Worm (Caenorhabditis elegans) whole organism, late embryonic: ENCODE data around the gene prx-14.

ENCODE experiments used
- C08G9.2 ChIP-seq: sonication (generic microtip); optimal IDR thresholded peaks from 2 replicates; lab custom pipeline; 2016; ENCODE audit warnings: mild to moderate bottlenecking, missing genetic modification characterization, moderate library complexity, missing compliant biosample characterization
- C38D4.7 ChIP-seq: fragments of 200-800 bp; sonication (Bioruptor generic); optimal IDR thresholded peaks from 2 replicates; lab custom pipeline; 2018; ENCODE audit warnings: mild to moderate bottlenecking, missing genetic modification characterization, moderate library complexity, missing compliant biosample characterization
- F13H6.1 ChIP-seq: sonication (generic microtip); optimal IDR thresholded peaks from 2 replicates; lab custom pipeline; 2016; ENCODE audit warnings: missing genetic modification characterization, missing compliant biosample characterization
- T23F11.4 ChIP-seq: fragments of 200-800 bp; sonication (Bioruptor generic); optimal IDR thresholded peaks from 2 replicates; lab custom pipeline; 2018; ENCODE audit warnings: mild to moderate bottlenecking, missing genetic modification characterization, missing compliant biosample characterization
- ceh-14 ChIP-seq: sonication (generic microtip); optimal IDR thresholded peaks from 2 replicates; lab custom pipeline; 2016; ENCODE audit warnings: missing genotype, missing genetic modification characterization, missing compliant biosample characterization
- ceh-2 ChIP-seq: sonication (generic microtip); optimal IDR thresholded peaks from 2 replicates; lab custom pipeline; 2016; ENCODE audit warnings: missing genotype, missing genetic modification characterization, missing compliant biosample characterization
- ceh-22 ChIP-seq: sonication (generic microtip); optimal IDR thresholded peaks from 2 replicates; lab custom pipeline; 2017; ENCODE audit warnings: missing biosample characterization, missing genetic modification characterization
- ceh-31 ChIP-seq: sonication (generic microtip); optimal IDR thresholded peaks from 2 replicates; lab custom pipeline; 2016; ENCODE audit warnings: missing genetic modification characterization, missing compliant biosample characterization
- ceh-34 ChIP-seq: sonication (generic microtip); optimal IDR thresholded peaks from 2 replicates; lab custom pipeline; 2016; ENCODE audit warnings: mild to moderate bottlenecking, missing genetic modification characterization, missing compliant biosample characterization
- ceh-48 ChIP-seq: sonication (generic microtip); optimal IDR thresholded peaks from 2 replicates; lab custom pipeline; 2016; ENCODE audit warnings: missing genetic modification characterization, inconsistent platforms, missing compliant biosample characterization
- ceh-9 ChIP-seq: sonication (generic microtip); optimal IDR thresholded peaks from 2 replicates; lab custom pipeline; 2016; ENCODE audit warnings: mild to moderate bottlenecking, missing genetic modification characterization, inconsistent platforms, missing compliant biosample characterization
- che-1 ChIP-seq: sonication (generic microtip); optimal IDR thresholded peaks from 2 replicates; lab custom pipeline; 2016; ENCODE audit warnings: mild to moderate bottlenecking, missing genetic modification characterization, missing compliant biosample characterization
- dmd-4 ChIP-seq: sonication (generic microtip); optimal IDR thresholded peaks from 2 replicates; lab custom pipeline; 2016; ENCODE audit warnings: borderline replicate concordance, missing genetic modification characterization, missing compliant biosample characterization
- elt-4 ChIP-seq: sonication (generic microtip); optimal IDR thresholded peaks from 2 replicates; lab custom pipeline; 2016; ENCODE audit warnings: missing genetic modification characterization, missing compliant biosample characterization
- ets-4 ChIP-seq: sonication (generic microtip); optimal IDR thresholded peaks from 2 replicates; lab custom pipeline; 2016; ENCODE audit warnings: missing genetic modification characterization, missing compliant biosample characterization
- eyg-1 ChIP-seq: sonication (generic microtip); optimal IDR thresholded peaks from 2 replicates; lab custom pipeline; 2016; ENCODE audit warnings: missing genotype, missing genetic modification characterization, missing compliant biosample characterization
- fax-1 ChIP-seq: sonication (generic microtip); optimal IDR thresholded peaks from 2 replicates; lab custom pipeline; 2016; ENCODE audit warnings: missing genotype, missing genetic modification characterization, missing compliant biosample characterization
- fkh-10 ChIP-seq: fragments of 150-350 bp; optimal IDR thresholded peaks from 2 replicates; lab custom pipeline; 2014; ENCODE audit warnings: missing biosample characterization, missing genetic modification reagents, missing genetic modification characterization
- hlh-13 ChIP-seq: fragments of 200-800 bp; sonication (Bioruptor generic); optimal IDR thresholded peaks from 2 replicates; lab custom pipeline; 2018; ENCODE audit warnings: mild to moderate bottlenecking, missing genetic modification characterization, missing compliant biosample characterization
- hlh-8 ChIP-seq: sonication (generic microtip); optimal IDR thresholded peaks from 2 replicates; lab custom pipeline; 2016; ENCODE audit warnings: missing genotype, missing genetic modification characterization, missing compliant biosample characterization
- madf-2 ChIP-seq: sonication (generic microtip); optimal IDR thresholded peaks from 2 replicates; lab custom pipeline; 2017; ENCODE audit warnings: missing genetic modification characterization, missing compliant biosample characterization
- nfya-1 ChIP-seq: sonication (generic microtip); optimal IDR thresholded peaks from 2 replicates; lab custom pipeline; 2017; ENCODE audit warnings: missing genetic modification characterization, mild to moderate bottlenecking, missing compliant biosample characterization, antibody characterized with exemption, moderate library complexity
- npax-4 ChIP-seq: sonication (generic microtip); optimal IDR thresholded peaks from 2 replicates; lab custom pipeline; 2016; ENCODE audit warnings: missing genetic modification characterization, missing compliant biosample characterization
- pat-9 ChIP-seq: fragments of 200-800 bp; sonication (Bioruptor generic); optimal IDR thresholded peaks from 2 replicates; lab custom pipeline; 2018; ENCODE audit warnings: mild to moderate bottlenecking, missing genetic modification characterization, moderate library complexity, missing compliant biosample characterization
- pha-2 ChIP-seq: sonication (generic microtip); optimal IDR thresholded peaks from 2 replicates; lab custom pipeline; 2017; ENCODE audit warnings: mild to moderate bottlenecking, missing genetic modification characterization, missing compliant biosample characterization
- pqm-1 ChIP-seq: sonication (generic microtip); optimal IDR thresholded peaks from 2 replicates; lab custom pipeline; 2016; ENCODE audit warnings: missing genetic modification characterization, missing compliant biosample characterization
- pros-1 ChIP-seq: fragments of 150-350 bp; optimal IDR thresholded peaks from 2 replicates; lab custom pipeline; 2014; ENCODE audit warnings: missing biosample characterization, missing genetic modification reagents, missing genetic modification characterization
- sdc-2 ChIP-seq: sonication (generic microtip); optimal IDR thresholded peaks from 2 replicates; lab custom pipeline; 2016; ENCODE audit warnings: missing genotype, missing genetic modification characterization, missing compliant biosample characterization
- sox-2 ChIP-seq: fragments of 200-800 bp; sonication (Bioruptor generic); IDR thresholded peaks from 2 replicates; pipeline ENCODE4 v1.3.6; 2022; ENCODE audit warnings: missing genetic modification reagents, missing genetic modification characterization, missing compliant biosample characterization
- sox-4 ChIP-seq: sonication (generic microtip); optimal IDR thresholded peaks from 2 replicates; lab custom pipeline; 2017; ENCODE audit warnings: mild to moderate bottlenecking, missing genetic modification characterization, inconsistent platforms, missing compliant biosample characterization
- syd-9 ChIP-seq: sonication (generic microtip); optimal IDR thresholded peaks from 2 replicates; lab custom pipeline; 2016; ENCODE audit warnings: mild to moderate bottlenecking, missing genetic modification characterization, moderate library complexity, missing compliant biosample characterization
- tbx-2 ChIP-seq: sonication (generic microtip); optimal IDR thresholded peaks from 2 replicates; lab custom pipeline; 2016; ENCODE audit warnings: missing genetic modification characterization, missing compliant biosample characterization
- unc-55 ChIP-seq: sonication (generic microtip); optimal IDR thresholded peaks from 2 replicates; lab custom pipeline; 2017; ENCODE audit warnings: missing biosample characterization, missing genetic modification reagents, missing genetic modification characterization

The prx-14 gene

ce11 chrIV:11180077-11180476, 2.9 kb upstream of the prx-14 start:
- TF ChIP-seq fkh-10 (GFP tag; lab: Kevin White, UChicago): no peak
- TF ChIP-seq hlh-8 (tag; lab: Kevin White, UChicago): no peak
- TF ChIP-seq T23F11.4 (GFP tag; lab: Kevin White, UChicago): no peak
- TF ChIP-seq tbx-2 (tag; lab: Kevin White, UChicago): no peak
- no peak for TF ChIP-seq npax-4 (tag; lab: Kevin White, UChicago)
- TF ChIP-seq pat-9 (tag; lab: Kevin White, UChicago): no peak
- TF ChIP-seq sox-4: no peak
- no peak for TF ChIP-seq unc-55 (GFP tag; lab: Kevin White, UChicago)
- no peak for TF ChIP-seq pha-2 (tag; lab: Kevin White, UChicago)
- no peak for TF ChIP-seq syd-9
- TF ChIP-seq sdc-2 (tag; lab: Kevin White, UChicago): no peak
- TF ChIP-seq ceh-48: no peak
- TF ChIP-seq che-1 (tag; lab: Kevin White, UChicago): no peak

DNA sequence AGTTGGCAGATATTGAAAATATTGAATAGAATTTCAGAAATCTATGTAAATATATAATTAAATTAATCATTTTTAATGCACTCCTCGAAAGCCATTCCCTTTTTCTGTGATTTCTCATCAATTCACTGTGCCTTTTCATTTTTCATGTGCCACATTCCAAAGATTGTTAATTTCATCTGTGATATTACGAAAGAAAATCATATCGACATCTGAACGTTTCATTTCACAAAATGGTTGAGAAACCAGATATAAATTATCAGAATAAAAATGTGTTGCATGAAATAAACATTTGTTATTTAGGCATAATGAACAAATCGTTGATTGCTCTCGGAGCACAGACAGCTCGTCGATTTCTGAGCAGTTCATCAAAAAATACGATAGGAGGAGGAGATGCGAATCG, 1.1 kb downstream of the prx-14 start, which contains the start of gene nuaf-3:
TSS of gene nuaf-3 (plus strand) at position 301 of the 400 bp plus-strand sequence.
- TF ChIP-seq ceh-22 (no peak), ceh-2 (no peak), pros-1 (tag; lab: Kevin White, UChicago) (no peak), ceh-14 (no peak), hlh-13 (no peak), T23F11.4 (GFP tag; lab: Kevin White, UChicago) (no peak), F13H6.1 (tag; lab: Kevin White, UChicago) (no peak), fax-1 (tag; lab: Kevin White, UChicago) (no peak), C38D4.7 (GFP tag; lab: Kevin White, UChicago) (no peak), pha-2 (tag; lab: Kevin White, UChicago) (no peak)

DNA sequence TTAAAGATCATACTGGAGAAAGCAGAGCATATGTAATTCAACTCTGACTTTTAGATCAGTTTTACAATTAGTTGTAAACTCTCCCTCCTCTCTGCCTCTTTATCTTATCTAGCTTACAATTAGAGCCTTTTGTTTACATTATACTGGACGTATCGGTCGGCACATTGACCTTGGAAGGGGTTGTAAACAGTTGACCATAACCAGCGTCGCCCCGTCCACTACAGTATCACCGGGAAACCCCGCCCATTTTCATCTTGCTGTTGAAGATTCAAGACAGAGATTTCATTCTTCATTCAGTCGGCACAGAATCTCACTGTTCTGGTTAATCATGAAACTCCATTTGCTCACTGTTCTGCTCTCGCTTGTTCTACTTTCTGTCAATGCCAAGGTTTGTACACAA, 3.8 kb downstream of the prx-14 start, which contains the start of gene sdz-27:
TSS of gene sdz-27 (plus strand) at position 301 of the 400 bp plus-strand sequence.
- no peak for TF ChIP-seq nfya-1 (tag; lab: Kevin White, UChicago)
- no peak for TF ChIP-seq madf-2
- no peak for TF ChIP-seq C38D4.7 (GFP tag; lab: Kevin White, UChicago)

DNA sequence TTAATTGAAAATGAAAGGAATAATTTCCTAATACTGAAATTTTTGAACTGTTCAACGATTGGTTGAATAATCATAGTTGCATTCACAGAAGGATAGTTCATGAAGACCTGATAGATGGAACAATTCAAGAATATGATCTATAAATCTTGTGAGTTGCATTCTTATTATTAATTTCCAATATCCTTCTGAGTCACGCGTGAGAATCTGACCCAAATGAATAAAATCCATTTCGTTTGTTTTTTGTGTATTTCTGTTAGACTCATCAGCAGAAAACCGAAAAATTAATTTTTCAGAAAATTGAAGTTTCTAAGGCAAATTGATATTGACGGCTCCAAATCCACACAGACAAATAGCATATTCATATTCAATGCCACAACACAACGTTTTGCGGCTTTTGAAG, 6.5 kb downstream of the prx-14 start, which contains the start of gene fbxb-79:
TSS of gene fbxb-79 (minus strand) at position 101 of the 400 bp plus-strand sequence.
- TF ChIP-seq ceh-34 (tag; lab: Kevin White, UChicago) (no peak), pha-2 (tag; lab: Kevin White, UChicago) (no peak), ets-4 (tag; lab: Kevin White, UChicago) (no peak), pros-1 (tag; lab: Kevin White, UChicago) (no peak), sox-2 (GFP tag; lab: Robert Waterston, UW) (no peak), ceh-2 (no peak), C08G9.2 (tag; lab: Kevin White, UChicago) (no peak), eyg-1 (tag; lab: Kevin White, UChicago) (no peak), C38D4.7 (GFP tag; lab: Kevin White, UChicago) (no peak), elt-4 (no peak), sdc-2 (tag; lab: Kevin White, UChicago) (no peak), dmd-4 (tag; lab: Kevin White, UChicago) (no peak), pqm-1 (no peak), ceh-9 (tag; lab: Kevin White, UChicago) (no peak), sox-4 (no peak)

ce11 chrIV:11196866-11197265, 13.9 kb downstream of the prx-14 start:
- peak; percentile 22; the same call in 1 of the 2 replicates for TF ChIP-seq sox-2 (GFP tag; lab: Robert Waterston, UW)

ce11 chrIV:11198983-11199382, 16.1 kb downstream of the prx-14 start, which contains the start of gene R07H5.16:
R07H5.16 (plus strand) TSS chrIV:11199330.
- TF ChIP-seq ceh-31: peak; percentile 12
- TF ChIP-seq, all 69 proteins: peak for 1; not testable (repeated sequence) for 68
